Worm (Caenorhabditis elegans): ENCODE results near the gene mrp-6.

The mrp-6 gene

ce11 chrX:4145051-4145826 lies 41.3 kb downstream of the mrp-6 start:
- peak; percentile 75 for TF ChIP-seq fos-1 (tag; optimal IDR thresholded peaks at IDR 0.05)
- TF ChIP-seq C34F6.9 (tag; optimal IDR thresholded peaks at IDR 0.05): peak; percentile 70
- peak; percentile 30 for TF ChIP-seq Y55F3AM.14 (GFP tag; optimal IDR thresholded peaks at IDR 0.05)
- TF ChIP-seq dmd-4 (tag; optimal IDR thresholded peaks at IDR 0.05): no peak
- no peak for TF ChIP-seq alr-1 (tag; optimal IDR thresholded peaks at IDR 0.05)
- TF ChIP-seq blmp-1 (tag; optimal IDR thresholded peaks at IDR 0.05; ENCODE audit: insufficient read depth): no peak
- no peak for TF ChIP-seq unc-62 (GFP tag; optimal IDR thresholded peaks at IDR 0.05)
- TF ChIP-seq nhr-11 (tag; optimal IDR thresholded peaks at IDR 0.05): no peak
- no peak for TF ChIP-seq ztf-1 (GFP tag; conservative IDR thresholded peaks at IDR 0.05)
- TF ChIP-seq gmeb-1 (tag; optimal IDR thresholded peaks at IDR 0.05): no peak
- TF ChIP-seq ZK546.5 (tag; optimal IDR thresholded peaks at IDR 0.05): no peak
- TF ChIP-seq egl-27 (tag; optimal IDR thresholded peaks at IDR 0.05): peak; percentile 74
- peak; percentile 87 for TF ChIP-seq ama-1 (optimal IDR thresholded peaks at IDR 0.05)
- peak; percentile 32 for TF ChIP-seq ceh-82 (tag; optimal IDR thresholded peaks at IDR 0.05)
- TF ChIP-seq nhr-129 (tag; optimal IDR thresholded peaks at IDR 0.05): peak; percentile 72
- peak; percentile 86 for TF ChIP-seq unc-55 (GFP tag; optimal IDR thresholded peaks at IDR 0.05)
- TF ChIP-seq ceh-16 (tag; optimal IDR thresholded peaks at IDR 0.05): no peak
- TF ChIP-seq ztf-11 (tag; optimal IDR thresholded peaks at IDR 0.05): no peak
- TF ChIP-seq mbf-1 (tag; optimal IDR thresholded peaks at IDR 0.05): no peak
- peak; percentile 79 for TF ChIP-seq ztf-4 (tag; optimal IDR thresholded peaks at IDR 0.05)
- TF ChIP-seq zag-1 (tag; optimal IDR thresholded peaks at IDR 0.05): peak; percentile 30
- no peak for TF ChIP-seq nhr-237 (tag; optimal IDR thresholded peaks at IDR 0.05)
- peak; percentile 94 to 96 for TF ChIP-seq mdl-1 (tag; optimal IDR thresholded peaks at IDR 0.05)
- peak; percentile 86 for TF ChIP-seq sem-4 (tag; optimal IDR thresholded peaks at IDR 0.05)
- no peak for TF ChIP-seq skn-1 (tag; optimal IDR thresholded peaks at IDR 0.05)
- TF ChIP-seq lin-11 (tag; optimal IDR thresholded peaks at IDR 0.05): peak; percentile 65
- TF ChIP-seq sma-9 (GFP tag; optimal IDR thresholded peaks at IDR 0.05): peak; percentile 97
- TF ChIP-seq sma-9 (tag; optimal IDR thresholded peaks at IDR 0.05): peak; percentile 2
- TF ChIP-seq unc-39 (tag; optimal IDR thresholded peaks at IDR 0.05): peak; percentile 26
- no peak for TF ChIP-seq snpc-4 (tag; optimal IDR thresholded peaks at IDR 0.05)
- no peak for TF ChIP-seq nhr-6 (tag; optimal IDR thresholded peaks at IDR 0.05)
- TF ChIP-seq elt-3 (tag; optimal IDR thresholded peaks at IDR 0.05): no peak
- peak; percentile 83 for TF ChIP-seq sma-3 (GFP tag; optimal IDR thresholded peaks at IDR 0.05)
- peak in 1 of 2 experiments; percentile 53 for TF ChIP-seq lsy-2 (tag; optimal IDR thresholded peaks at IDR 0.05)
- peak; percentile 2 for TF ChIP-seq nhr-77 (tag; optimal IDR thresholded peaks at IDR 0.05)
- TF ChIP-seq elt-1 (tag; optimal IDR thresholded peaks at IDR 0.05): no peak
- TF ChIP-seq nhr-12 (tag; optimal IDR thresholded peaks at IDR 0.05): no peak
- TF ChIP-seq mab-5 (tag; optimal IDR thresholded peaks at IDR 0.05): peak; percentile 62
- TF ChIP-seq crh-2 (tag; optimal IDR thresholded peaks at IDR 0.05): peak; percentile 80
- TF ChIP-seq nhr-21 (tag; optimal IDR thresholded peaks at IDR 0.05): peak; percentile 76
- peak; percentile 87 for TF ChIP-seq nhr-25 (tag; optimal IDR thresholded peaks at IDR 0.05)
- TF ChIP-seq lin-39 (tag; optimal IDR thresholded peaks at IDR 0.05): no peak
- TF ChIP-seq R02D3.7 (tag; optimal IDR thresholded peaks at IDR 0.05): no peak
- peak; percentile 46 for TF ChIP-seq lin-13 (GFP tag; optimal IDR thresholded peaks at IDR 0.05)
- TF ChIP-seq F13H6.1 (tag; optimal IDR thresholded peaks at IDR 0.05): peak; percentile 85
- no peak for TF ChIP-seq nhr-23 (tag; optimal IDR thresholded peaks at IDR 0.05)
- no peak for TF ChIP-seq aly-2 (tag; optimal IDR thresholded peaks at IDR 0.05)
- TF ChIP-seq peb-1 (tag; optimal IDR thresholded peaks at IDR 0.05): no peak
- peak; percentile 3 for TF ChIP-seq nhr-10 (tag; optimal IDR thresholded peaks at IDR 0.05)
